Worm (Caenorhabditis elegans) whole organism, midembryonic: ENCODE measurements around the gene T01D1.8.

Experiments
- T22C8.4 ChIP-seq: fragments of 200-800 bp; sonication (Bioruptor generic); IDR thresholded peaks from 2 replicates; pipeline ENCODE4 v1.3.6; 2022; ENCODE audit warnings: missing genetic modification characterization, missing compliant biosample characterization
- cog-1 ChIP-seq: sonication (generic microtip); optimal IDR thresholded peaks from 2 replicates; lab custom pipeline; 2016; ENCODE audit warnings: missing genetic modification characterization, missing compliant biosample characterization
- flt-1 ChIP-seq: fragments of 200-800 bp; sonication (Bioruptor generic); IDR thresholded peaks from 2 replicates; pipeline ENCODE4 v1.3.6; 2022; ENCODE audit warnings: missing genetic modification characterization, missing compliant biosample characterization
- klf-2 ChIP-seq: fragments of 200-800 bp; sonication (Bioruptor generic); conservative IDR thresholded peaks from 2 replicates; pipeline ENCODE4 v1.3.6; 2022; ENCODE audit warnings: missing genetic modification reagents, missing genetic modification characterization, missing compliant biosample characterization
- med-1 ChIP-seq: sonication (generic microtip); optimal IDR thresholded peaks from 2 replicates; lab custom pipeline; 2017; ENCODE audit warnings: missing genetic modification characterization, mild to moderate bottlenecking, missing compliant biosample characterization, antibody characterized with exemption, missing genetic modification reagents; ENCODE audit not compliant: insufficient read depth
- ref-1 ChIP-seq: fragments of 200-800 bp; sonication (Bioruptor generic); conservative IDR thresholded peaks from 2 replicates; pipeline ENCODE4 v1.3.6; 2022; ENCODE audit warnings: missing genetic modification reagents, missing genetic modification characterization, missing compliant biosample characterization
- tab-1 ChIP-seq: fragments of 200-800 bp; sonication (Bioruptor generic); IDR thresholded peaks from 2 replicates; pipeline ENCODE4 v1.3.6; 2022; ENCODE audit warnings: missing genetic modification characterization, missing compliant biosample characterization
- ztf-23 ChIP-seq: fragments of 200-800 bp; sonication (Bioruptor generic); IDR thresholded peaks from 2 replicates; pipeline ENCODE4 v1.3.6; 2022; ENCODE audit warnings: missing genetic modification reagents, missing genetic modification characterization, missing compliant biosample characterization
- ztf-29 ChIP-seq: fragments of 200-800 bp; sonication (Bioruptor generic); IDR thresholded peaks from 2 replicates; pipeline ENCODE4 v1.3.6; 2022; ENCODE audit warnings: missing genetic modification reagents, missing genetic modification characterization, missing compliant biosample characterization

The T01D1.8 gene

ce11 chrII:186504-186903 is at the start of gene T01D1.8:
T01D1.8 (plus strand) TSS chrII:186739.
- TF ChIP-seq med-1 (GFP tag; lab: Kevin White, UChicago) (no peak), tab-1 (GFP tag; lab: Robert Waterston, UW) (no peak), ztf-23 (GFP tag; lab: Robert Waterston, UW) (no peak), T22C8.4 (no peak)

ce11 chrII:146933-147332 is 39.6 kb upstream of the T01D1.8 start, which contains the start of gene T25D3.4:
T25D3.4 (plus strand) TSS chrII:147233.
- TF ChIP-seq flt-1 (no peak), tab-1 (GFP tag; lab: Robert Waterston, UW) (no peak), ztf-29 (GFP tag; lab: Robert Waterston, UW) (no peak), med-1 (GFP tag; lab: Kevin White, UChicago) (no peak), cog-1 (tag; lab: Kevin White, UChicago) (no peak), ref-1 (GFP tag; lab: Robert Waterston, UW) (no peak), T22C8.4 (no peak), klf-2 (GFP tag; lab: Robert Waterston, UW) (no peak), ztf-23 (GFP tag; lab: Robert Waterston, UW) (no peak)

- no peak for TF ChIP-seq ztf-29 (GFP tag; lab: Robert Waterston, UW)
- no peak for TF ChIP-seq med-1 (GFP tag; lab: Kevin White, UChicago)
- TF ChIP-seq tab-1 (GFP tag; lab: Robert Waterston, UW): no peak
- no peak for TF ChIP-seq T22C8.4
- TF ChIP-seq cog-1 (tag; lab: Kevin White, UChicago): no peak
These were observed 35.0 kb upstream of the T01D1.8 start for ce11 chrII:151495-151894.

- no peak for TF ChIP-seq ztf-23 (GFP tag; lab: Robert Waterston, UW)
- no peak for TF ChIP-seq med-1 (GFP tag; lab: Kevin White, UChicago)
- TF ChIP-seq ref-1 (GFP tag; lab: Robert Waterston, UW): no peak
- no peak for TF ChIP-seq flt-1
These were observed 34.3 kb upstream of the T01D1.8 start, which contains the start of gene T25D3.3 for ce11 chrII:152283-152682. T25D3.3 (plus strand) TSS chrII:152583.

ce11 chrII:155904-156303 is 30.6 kb upstream of the T01D1.8 start, which contains the start of gene mrpl-28:
mrpl-28 (minus strand) TSS chrII:156009.
- TF ChIP-seq ztf-23 (GFP tag; lab: Robert Waterston, UW) (0 out of 2 replicates have a peak, but pooled peaks have one; percentile 25), klf-2 (GFP tag; lab: Robert Waterston, UW) (no peak), T22C8.4 (0 out of 2 replicates have a peak, but pooled peaks have one; percentile 28), tab-1 (GFP tag; lab: Robert Waterston, UW) (no peak), cog-1 (tag; lab: Kevin White, UChicago) (peak; percentile 23), ref-1 (GFP tag; lab: Robert Waterston, UW) (no peak), ztf-29 (GFP tag; lab: Robert Waterston, UW) (no peak), med-1 (GFP tag; lab: Kevin White, UChicago) (no peak), flt-1 (no peak)

ce11 chrII:156999-157499 is 29.5 kb upstream of the T01D1.8 start:
- TF ChIP-seq ztf-29 (GFP tag; lab: Robert Waterston, UW): no peak
- TF ChIP-seq ref-1 (GFP tag; lab: Robert Waterston, UW): no peak
- no peak for TF ChIP-seq flt-1
- TF ChIP-seq tab-1 (GFP tag; lab: Robert Waterston, UW): no peak
- TF ChIP-seq klf-2 (GFP tag; lab: Robert Waterston, UW): no peak
- TF ChIP-seq ztf-23 (GFP tag; lab: Robert Waterston, UW): no peak
- TF ChIP-seq cog-1 (tag; lab: Kevin White, UChicago): no peak
- TF ChIP-seq T22C8.4: no peak
- TF ChIP-seq med-1 (GFP tag; lab: Kevin White, UChicago): no peak

- TF ChIP-seq flt-1 (no peak), ztf-23 (GFP tag; lab: Robert Waterston, UW) (no peak), tab-1 (GFP tag; lab: Robert Waterston, UW) (no peak), T22C8.4 (no peak), ztf-29 (GFP tag; lab: Robert Waterston, UW) (no peak), cog-1 (tag; lab: Kevin White, UChicago) (no peak), med-1 (GFP tag; lab: Kevin White, UChicago) (no peak), klf-2 (GFP tag; lab: Robert Waterston, UW) (no peak), ref-1 (GFP tag; lab: Robert Waterston, UW) (no peak)
These were observed 28.4 kb upstream of the T01D1.8 start for ce11 chrII:158004-158731.

- TF ChIP-seq cog-1 (tag; lab: Kevin White, UChicago) (peak; percentile 38), T22C8.4 (peak; percentile 43; the same call in 1 of the 2 replicates), ztf-29 (GFP tag; lab: Robert Waterston, UW) (no peak)
These were observed 27.1 kb upstream of the T01D1.8 start for ce11 chrII:159294-159922.

ce11 chrII:160561-161123 is 25.9 kb upstream of the T01D1.8 start:
- no peak for TF ChIP-seq T22C8.4
